Worm (Caenorhabditis elegans): ENCODE results near the gene ddo-1.

ce11 chrV:17739801-17740200 lies 37.2 kb downstream of the ddo-1 start, which contains the start of gene cutl-4:
- TF ChIP-seq nhr-237 (tag; optimal IDR thresholded peaks at IDR 0.05) (no peak), daf-12 (tag; optimal IDR thresholded peaks at IDR 0.05) (no peak), nhr-11 (tag; optimal IDR thresholded peaks at IDR 0.05) (no peak), nhr-77 (tag; optimal IDR thresholded peaks at IDR 0.05) (no peak), mdl-1 (tag; optimal IDR thresholded peaks at IDR 0.05) (no peak), mml-1 (tag; optimal IDR thresholded peaks at IDR 0.05) (no peak), ama-1 (optimal IDR thresholded peaks at IDR 0.05) (no peak), tbx-2 (tag; optimal IDR thresholded peaks at IDR 0.05) (no peak), pha-4 (tag; optimal IDR thresholded peaks at IDR 0.05) (no peak), skn-1 (tag; optimal IDR thresholded peaks at IDR 0.05) (no peak)

Data from whole organism, L3 larva.